Worm (Caenorhabditis elegans) whole organism, young adult: ENCODE data around the gene Y70C5A.3.

ENCODE experiments used
- B0336.3 ChIP-seq: fragments of 200-800 bp; sonication (Bioruptor generic); IDR thresholded peaks from 2 replicates; pipeline ENCODE4 v1.3.6; 2022; ENCODE audit warnings: missing genetic modification characterization, missing compliant biosample characterization
- attf-3 ChIP-seq: fragments of 200-800 bp; sonication (Bioruptor generic); conservative IDR thresholded peaks from 2 replicates; pipeline ENCODE4 v1.3.6; 2022; ENCODE audit warnings: missing genetic modification reagents, missing genetic modification characterization, missing compliant biosample characterization
- ceh-58 ChIP-seq: fragments of 200-800 bp; sonication (Bioruptor generic); IDR thresholded peaks from 2 replicates; pipeline ENCODE4 v1.3.6; 2022; ENCODE audit warnings: missing genetic modification characterization, missing compliant biosample characterization
- chd-7 ChIP-seq: sonication (generic microtip); optimal IDR thresholded peaks from 2 replicates; lab custom pipeline; 2016; ENCODE audit warnings: mild to moderate bottlenecking, missing genetic modification characterization, moderate library complexity, missing compliant biosample characterization
- dpl-1 ChIP-seq: fragments of 150-350 bp; optimal IDR thresholded peaks from 2 replicates; lab custom pipeline; 2014; ENCODE audit warnings: missing biosample characterization, missing genetic modification reagents, missing genetic modification characterization
- him-1 ChIP-seq: sonication (generic microtip); optimal IDR thresholded peaks from 2 replicates; lab custom pipeline; 2016; ENCODE audit warnings: missing genotype, missing genetic modification reagents, missing genetic modification characterization, missing compliant biosample characterization
- hsf-1 ChIP-seq: fragments of 200-800 bp; sonication (Bioruptor generic); IDR thresholded peaks from 2 replicates; pipeline ENCODE4 v1.3.6; 2022; ENCODE audit warnings: missing genetic modification reagents, missing genetic modification characterization, missing compliant biosample characterization
- let-607 ChIP-seq, 2 experiments: fragments of 200-800 bp in 1 of 2; sonication (Bioruptor generic) in 1 of 2; sonication (generic microtip) in 1 of 2; optimal IDR thresholded peaks; 2 replicates each; lab custom pipeline; 2016 to 2018; ENCODE audit warnings: mild to moderate bottlenecking in 2 of 2, missing compliant biosample characterization in 2 of 2, missing genetic modification characterization in 2 of 2, moderate library complexity in 2 of 2, missing genotype in 1 of 2
- madf-6 ChIP-seq: fragments of 200-800 bp; sonication (Bioruptor generic); IDR thresholded peaks from 2 replicates; pipeline ENCODE4 v1.3.6; 2022; ENCODE audit warnings: missing genetic modification reagents, missing genetic modification characterization, missing compliant biosample characterization
- pha-4 ChIP-seq: fragments of 150-350 bp; sonication (generic microtip); optimal IDR thresholded peaks from 2 replicates; lab custom pipeline; 2014; ENCODE audit warnings: missing biosample characterization, missing genetic modification reagents, missing genetic modification characterization
- rec-8 ChIP-seq, 2 experiments: sonication (generic microtip); optimal IDR thresholded peaks; 2 replicates each; lab custom pipeline; 2016; ENCODE audit warnings: mild to moderate bottlenecking in 2 of 2, missing genetic modification characterization in 2 of 2, missing genetic modification reagents in 2 of 2, missing genotype in 2 of 2, missing biosample characterization in 1 of 2, missing compliant biosample characterization in 1 of 2, moderate library complexity in 1 of 2
- snpc-4 ChIP-seq, 5 experiments: fragments of 150-350 bp in 1 of 5; sonication (generic microtip) in 4 of 5; optimal IDR thresholded peaks; 2 replicates each; lab custom pipeline; 2014 to 2018; ENCODE audit warnings: missing genetic modification characterization in 5 of 5, missing biosample characterization in 3 of 5, antibody characterized with exemption in 2 of 5, mild to moderate bottlenecking in 2 of 5, missing compliant biosample characterization in 2 of 5, missing genotype in 2 of 5, moderate library complexity in 2 of 5, missing genetic modification reagents in 1 of 5
- unc-62 ChIP-seq: fragments of 150-350 bp; optimal IDR thresholded peaks from 2 replicates; lab custom pipeline; 2014; ENCODE audit warnings: missing biosample characterization, missing genetic modification reagents, missing genetic modification characterization
- ztf-18 ChIP-seq: sonication (generic microtip); optimal IDR thresholded peaks from 2 replicates; lab custom pipeline; 2016; ENCODE audit warnings: missing genotype, mild to moderate bottlenecking, missing genetic modification characterization, missing compliant biosample characterization

- no peak for TF ChIP-seq ztf-18 (tag; lab: Kevin White, UChicago)
- TF ChIP-seq ceh-58 (GFP tag; lab: Robert Waterston, UW), result no peak
- no peak for TF ChIP-seq B0336.3 (GFP tag; lab: Robert Waterston, UW)
- TF ChIP-seq chd-7 (tag; lab: Kevin White, UChicago), result no peak
- no peak for TF ChIP-seq attf-3 (GFP tag; lab: Robert Waterston, UW)
- TF ChIP-seq hsf-1 (GFP tag; lab: Robert Waterston, UW), result no peak
- no peak for TF ChIP-seq snpc-4 (GFP tag; optimal IDR thresholded peaks at IDR 0.05; lab: Kevin White, UChicago)
- TF ChIP-seq snpc-4 (tag; optimal IDR thresholded peaks at IDR 0.05; lab: Kevin White, UChicago), result no peak
- TF ChIP-seq him-1 (tag; lab: Kevin White, UChicago), result no peak
- TF ChIP-seq madf-6 (GFP tag; lab: Robert Waterston, UW), result no peak
- TF ChIP-seq rec-8 (tag; optimal IDR thresholded peaks at IDR 0.05; lab: Kevin White, UChicago), result no peak
- TF ChIP-seq unc-62, result no peak
- TF ChIP-seq let-607 (tag; optimal IDR thresholded peaks at IDR 0.05; lab: Kevin White, UChicago), result no peak
- TF ChIP-seq pha-4 (tag; lab: Kevin White, UChicago), result no peak
- no peak for TF ChIP-seq dpl-1 (GFP tag; lab: Kevin White, UChicago)
Measured at ce11 chrV:16582973-16583372, 37.8 kb downstream of the Y70C5A.3 start, which contains the start of gene str-150.
